Worm (Caenorhabditis elegans): ENCODE results near the gene oatr-1.

The oatr-1 gene

ce11 chrIII:6405121-6405520 is 9.1 kb upstream of the oatr-1 start (continued):
- TF ChIP-seq dmd-4 (tag; optimal IDR thresholded peaks at IDR 0.05), result no peak
- no peak for TF ChIP-seq mbf-1 (tag; optimal IDR thresholded peaks at IDR 0.05)
- TF ChIP-seq unc-55 (GFP tag; optimal IDR thresholded peaks at IDR 0.05), result no peak
- no peak for TF ChIP-seq ama-1 (optimal IDR thresholded peaks at IDR 0.05)

- TF ChIP-seq mdl-1 (tag; optimal IDR thresholded peaks at IDR 0.05) (no peak), nhr-11 (tag; optimal IDR thresholded peaks at IDR 0.05) (no peak), R02D3.7 (tag; optimal IDR thresholded peaks at IDR 0.05) (no peak), sma-9 (GFP tag; optimal IDR thresholded peaks at IDR 0.05) (no peak), sma-9 (tag; optimal IDR thresholded peaks at IDR 0.05) (no peak), unc-62 (GFP tag; optimal IDR thresholded peaks at IDR 0.05) (no peak), ztf-4 (tag; optimal IDR thresholded peaks at IDR 0.05) (no peak), ztf-11 (tag; optimal IDR thresholded peaks at IDR 0.05) (no peak), F13H6.1 (tag; optimal IDR thresholded peaks at IDR 0.05) (no peak), ceh-82 (tag; optimal IDR thresholded peaks at IDR 0.05) (no peak), unc-55 (GFP tag; optimal IDR thresholded peaks at IDR 0.05) (no peak), crh-2 (tag; optimal IDR thresholded peaks at IDR 0.05) (no peak), nhr-10 (tag; optimal IDR thresholded peaks at IDR 0.05) (no peak), skn-1 (tag; optimal IDR thresholded peaks at IDR 0.05) (no peak)
Measured at ce11 chrIII:6402810-6403209, 6.8 kb upstream of the oatr-1 start.

- TF ChIP-seq elt-3 (tag; optimal IDR thresholded peaks at IDR 0.05), result no peak
- TF ChIP-seq nhr-237 (tag; optimal IDR thresholded peaks at IDR 0.05), result no peak
- TF ChIP-seq crh-2 (tag; optimal IDR thresholded peaks at IDR 0.05), result peak; percentile 97
- TF ChIP-seq nhr-129 (tag; optimal IDR thresholded peaks at IDR 0.05), result peak; percentile 72
- peak in 1 of 2 experiments; percentile 28 for TF ChIP-seq lsy-2 (tag; optimal IDR thresholded peaks at IDR 0.05)
- peak; percentile 3 for TF ChIP-seq C34F6.9 (tag; optimal IDR thresholded peaks at IDR 0.05)
- no peak for TF ChIP-seq nhr-23 (tag; optimal IDR thresholded peaks at IDR 0.05)
- TF ChIP-seq lin-13 (GFP tag; optimal IDR thresholded peaks at IDR 0.05), result peak; percentile 43
- peak; percentile 78 for TF ChIP-seq F13H6.1 (tag; optimal IDR thresholded peaks at IDR 0.05)
- no peak for TF ChIP-seq elt-1 (tag; optimal IDR thresholded peaks at IDR 0.05)
- TF ChIP-seq ztf-4 (tag; optimal IDR thresholded peaks at IDR 0.05), result peak; percentile 37
- no peak for TF ChIP-seq nhr-12 (tag; optimal IDR thresholded peaks at IDR 0.05)
- peak; percentile 68 for TF ChIP-seq sma-9 (GFP tag; optimal IDR thresholded peaks at IDR 0.05)
- TF ChIP-seq sma-9 (tag; optimal IDR thresholded peaks at IDR 0.05), result no peak
- no peak for TF ChIP-seq peb-1 (tag; optimal IDR thresholded peaks at IDR 0.05)
- TF ChIP-seq Y55F3AM.14 (GFP tag; optimal IDR thresholded peaks at IDR 0.05), result no peak
- no peak for TF ChIP-seq sma-3 (GFP tag; optimal IDR thresholded peaks at IDR 0.05)
- peak; percentile 15 for TF ChIP-seq nhr-6 (tag; optimal IDR thresholded peaks at IDR 0.05)
Measured at ce11 chrIII:6402346-6402745, 6.4 kb upstream of the oatr-1 start.

- TF ChIP-seq mdl-1 (tag; optimal IDR thresholded peaks at IDR 0.05), result no peak
- no peak for TF ChIP-seq ceh-82 (tag; optimal IDR thresholded peaks at IDR 0.05)
- TF ChIP-seq alr-1 (tag; optimal IDR thresholded peaks at IDR 0.05), result no peak
- TF ChIP-seq ztf-4 (tag; optimal IDR thresholded peaks at IDR 0.05), result no peak
- TF ChIP-seq nhr-11 (tag; optimal IDR thresholded peaks at IDR 0.05), result no peak
- TF ChIP-seq nhr-21 (tag; optimal IDR thresholded peaks at IDR 0.05), result no peak
- TF ChIP-seq mbf-1 (tag; optimal IDR thresholded peaks at IDR 0.05), result no peak
- no peak for TF ChIP-seq nhr-77 (tag; optimal IDR thresholded peaks at IDR 0.05)
- no peak for TF ChIP-seq Y55F3AM.14 (GFP tag; optimal IDR thresholded peaks at IDR 0.05)
- no peak for TF ChIP-seq dmd-4 (tag; optimal IDR thresholded peaks at IDR 0.05)
- TF ChIP-seq unc-62 (GFP tag; optimal IDR thresholded peaks at IDR 0.05), result no peak
- TF ChIP-seq elt-1 (tag; optimal IDR thresholded peaks at IDR 0.05), result no peak
- no peak for TF ChIP-seq aly-2 (tag; optimal IDR thresholded peaks at IDR 0.05)
- TF ChIP-seq fos-1 (tag; optimal IDR thresholded peaks at IDR 0.05), result no peak
- TF ChIP-seq nhr-25 (tag; optimal IDR thresholded peaks at IDR 0.05), result no peak
- no peak for TF ChIP-seq R02D3.7 (tag; optimal IDR thresholded peaks at IDR 0.05)
- no peak for TF ChIP-seq nhr-6 (tag; optimal IDR thresholded peaks at IDR 0.05)
Measured at ce11 chrIII:6399424-6399823, 3.4 kb upstream of the oatr-1 start.

ce11 chrIII:6398124-6398523 is 2.1 kb upstream of the oatr-1 start:
- peak; percentile 53 for TF ChIP-seq sma-9 (GFP tag; optimal IDR thresholded peaks at IDR 0.05)
- no peak for TF ChIP-seq sma-9 (tag; optimal IDR thresholded peaks at IDR 0.05)
- no peak for TF ChIP-seq lin-13 (GFP tag; optimal IDR thresholded peaks at IDR 0.05)
- TF ChIP-seq nhr-129 (tag; optimal IDR thresholded peaks at IDR 0.05), result peak; percentile 47
- peak; percentile 15 for TF ChIP-seq F13H6.1 (tag; optimal IDR thresholded peaks at IDR 0.05)
- TF ChIP-seq nhr-10 (tag; optimal IDR thresholded peaks at IDR 0.05), result no peak
- TF ChIP-seq lsy-2 (tag; optimal IDR thresholded peaks at IDR 0.05), result peak in 1 of 2 experiments; percentile 45
- no peak for TF ChIP-seq nhr-23 (tag; optimal IDR thresholded peaks at IDR 0.05)
- TF ChIP-seq egl-27 (tag; optimal IDR thresholded peaks at IDR 0.05), result no peak
- TF ChIP-seq C34F6.9 (tag; optimal IDR thresholded peaks at IDR 0.05), result no peak
- TF ChIP-seq fos-1 (tag; optimal IDR thresholded peaks at IDR 0.05), result no peak
- no peak for TF ChIP-seq aly-2 (tag; optimal IDR thresholded peaks at IDR 0.05)
